Worm (Caenorhabditis elegans) whole organism, mixed stage, embryonic: ENCODE results near the gene Y22D7AL.10.

Experiments
- ceh-83 ChIP-seq: fragments of 200-800 bp; sonication (Bioruptor generic); optimal IDR thresholded peaks from 2 replicates; lab custom pipeline; 2018; ENCODE audit warnings: mild to moderate bottlenecking, missing genetic modification characterization, missing compliant biosample characterization
- ces-1 ChIP-seq: fragments of 150-350 bp; optimal IDR thresholded peaks from 2 replicates; lab custom pipeline; 2014; ENCODE audit warnings: missing biosample characterization, missing genetic modification reagents, missing genetic modification characterization
- cnd-1 ChIP-seq: fragments of 200-800 bp; sonication (Bioruptor generic); optimal IDR thresholded peaks from 2 replicates; lab custom pipeline; 2018; ENCODE audit warnings: mild to moderate bottlenecking, missing genetic modification characterization, missing compliant biosample characterization
- mep-1 ChIP-seq: fragments of 150-350 bp; optimal IDR thresholded peaks from 2 replicates; lab custom pipeline; 2017; ENCODE audit warnings: missing biosample characterization, missing genetic modification reagents, missing genetic modification characterization, inconsistent platforms
- nhr-28 ChIP-seq: fragments of 150-350 bp; optimal IDR thresholded peaks from 2 replicates; lab custom pipeline; 2014; ENCODE audit warnings: missing biosample characterization, missing genetic modification characterization
- pha-4 ChIP-seq: fragments of 150-350 bp; optimal IDR thresholded peaks from 2 replicates; lab custom pipeline; 2018; ENCODE audit warnings: missing biosample characterization, missing genetic modification reagents, missing genetic modification characterization

ce11 chrIII:1641163-1641562, 22.4 kb upstream of the Y22D7AL.10 start, which contains the start of gene Y22D7AL.3:
- TF ChIP-seq mep-1 (tag; lab: Kevin White, UChicago), result no peak
- TF ChIP-seq ces-1 (GFP tag; lab: Kevin White, UChicago), result no peak
- TF ChIP-seq ceh-83, result no peak
- no peak for TF ChIP-seq nhr-28 (tag; lab: Kevin White, UChicago)
- no peak for TF ChIP-seq cnd-1
- no peak for TF ChIP-seq pha-4 (tag; lab: Kevin White, UChicago)
